Worm (Caenorhabditis elegans) whole organism, L3 larva: ENCODE measurements around the gene F12A10.8.

Experiments
- ama-1 ChIP-seq: fragments of 150-350 bp; optimal IDR thresholded peaks from 2 replicates; lab custom pipeline; 2018
- ceh-9 ChIP-seq: sonication (generic microtip); optimal IDR thresholded peaks from 2 replicates; lab custom pipeline; 2018; ENCODE audit warnings: missing biosample characterization, missing genetic modification characterization
- nhr-11 ChIP-seq: fragments of 150-350 bp; optimal IDR thresholded peaks from 2 replicates; lab custom pipeline; 2014; ENCODE audit warnings: missing biosample characterization, missing genetic modification characterization
- nhr-25 ChIP-seq: sonication (generic microtip); optimal IDR thresholded peaks from 2 replicates; lab custom pipeline; 2017; ENCODE audit warnings: missing biosample characterization, missing genetic modification characterization
- nhr-43 ChIP-seq: sonication (generic microtip); optimal IDR thresholded peaks from 2 replicates; lab custom pipeline; 2016; ENCODE audit warnings: mild to moderate bottlenecking, missing genetic modification characterization, missing compliant biosample characterization; ENCODE audit not compliant: poor library complexity, severe bottlenecking
- snpc-4 ChIP-seq: fragments of 150-350 bp; optimal IDR thresholded peaks from 2 replicates; lab custom pipeline; 2014; ENCODE audit warnings: missing biosample characterization, missing genetic modification characterization
- unc-62 ChIP-seq: fragments of 150-350 bp; sonication (generic microtip); optimal IDR thresholded peaks from 4 replicates; lab custom pipeline; 2014; ENCODE audit warnings: missing biosample characterization, missing genetic modification reagents, missing genetic modification characterization

ce11 chrII:5531855-5532328 lies 31.0 kb upstream of the F12A10.8 start, which contains the start of gene C17C3.9:
- TF ChIP-seq nhr-43 (no peak), nhr-11 (tag; lab: Kevin White, UChicago) (no peak), nhr-25 (tag; lab: Kevin White, UChicago) (no peak), unc-62 (GFP tag; lab: Kevin White, UChicago) (no peak), ama-1 (no peak), ceh-9 (tag; lab: Kevin White, UChicago) (no peak), snpc-4 (tag; lab: Kevin White, UChicago) (no peak)
